Worm (Caenorhabditis elegans): ENCODE measurements around the gene arrd-22.
"Not testable (repeated sequence)": the region's sequence is repeated elsewhere in the genome, so short reads cannot be mapped to it uniquely, and the experiment has no call there.

arrd-22 gene

DNA sequence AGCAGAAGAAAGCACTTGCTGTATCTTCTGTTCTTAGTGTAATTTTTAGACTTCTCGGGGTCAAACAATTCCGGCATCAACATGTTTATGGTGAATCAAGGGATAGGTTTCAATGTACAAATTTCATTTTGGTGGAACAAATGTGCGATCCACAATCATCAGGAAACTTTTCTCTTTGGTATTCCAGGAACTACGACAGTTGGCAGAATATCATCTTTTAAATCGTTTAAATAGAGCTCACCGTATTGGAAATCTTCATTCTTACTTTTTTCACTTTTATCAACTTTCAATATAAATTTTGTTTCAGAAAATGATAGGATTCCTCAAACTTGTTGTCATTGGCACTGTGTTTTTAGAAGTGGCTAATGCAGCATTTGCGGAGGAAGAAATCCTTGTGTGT, 13.6 kb upstream of the arrd-22 start, which contains the start of gene T20D4.12:
Gene T20D4.12 (plus strand): TSS at position 301 of the 400 bp plus-strand sequence.
- not testable (repeated sequence) for TF ChIP-seq ahr-1, rnt-1, ceh-24 (tag; optimal IDR thresholded peaks at IDR 0.05)

DNA sequence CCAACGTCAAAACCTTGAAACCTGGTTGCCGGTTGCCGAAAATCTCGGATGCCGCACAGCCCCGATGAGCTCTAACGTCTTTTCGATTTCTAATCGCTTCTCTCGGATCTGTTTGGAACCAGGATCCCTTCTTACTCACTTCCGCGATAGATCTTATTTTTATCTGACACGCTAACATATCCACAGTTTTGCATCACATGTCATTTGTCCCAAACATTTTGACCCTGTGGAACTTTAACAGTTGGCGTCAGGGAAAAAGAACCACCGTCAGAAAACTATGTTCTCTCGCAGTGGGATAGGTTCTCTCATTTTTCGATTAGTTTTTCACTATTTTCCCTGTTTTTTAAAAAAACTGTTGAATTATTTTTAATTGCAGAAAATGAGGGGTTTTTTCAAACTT, 12.0 kb upstream of the arrd-22 start, which contains the start of gene T20D4.11:
Gene T20D4.11 (plus strand): TSS at position 377 of the 400 bp plus-strand sequence.
- TF ChIP-seq nhr-232 (tag; optimal IDR thresholded peaks at IDR 0.05) (no peak), hlh-6 (tag; optimal IDR thresholded peaks at IDR 0.05) (no peak), hlh-8 (tag; optimal IDR thresholded peaks at IDR 0.05) (no peak), ceh-2 (tag; optimal IDR thresholded peaks at IDR 0.05) (no peak), pha-4 (tag; optimal IDR thresholded peaks at IDR 0.05) (no peak), unc-86 (tag; optimal IDR thresholded peaks at IDR 0.05) (no peak), syd-9 (tag; optimal IDR thresholded peaks at IDR 0.05) (no peak), fkh-6 (tag; optimal IDR thresholded peaks at IDR 0.05) (no peak), nhr-11 (tag; optimal IDR thresholded peaks at IDR 0.05) (no peak), K09A11.1 (tag; optimal IDR thresholded peaks at IDR 0.05; ENCODE audit: insufficient read depth) (no peak), eyg-1 (tag; optimal IDR thresholded peaks at IDR 0.05) (no peak), F13H6.1 (tag; optimal IDR thresholded peaks at IDR 0.05) (no peak)

DNA sequence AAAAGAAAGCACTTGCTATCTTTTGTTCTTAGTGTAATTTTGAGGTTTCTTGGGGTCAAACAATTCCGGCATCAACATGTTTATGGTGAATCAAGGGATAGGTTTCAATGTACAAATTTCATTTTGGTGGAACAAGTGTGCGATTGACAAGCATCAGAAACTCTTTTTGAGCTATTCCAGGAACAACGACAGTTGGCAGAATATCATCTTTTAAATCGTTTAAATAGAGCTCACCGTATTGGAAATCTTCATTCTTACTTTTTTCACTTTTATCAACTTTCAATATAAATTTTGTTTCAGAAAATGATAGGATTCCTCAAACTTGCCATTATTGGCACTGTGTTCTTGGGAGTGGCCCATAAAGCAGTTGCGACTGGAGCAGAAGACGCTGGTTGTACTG, 10.4 kb upstream of the arrd-22 start, which contains the start of gene T20D4.10:
Gene T20D4.10 (plus strand): TSS at position 301 of the 400 bp plus-strand sequence.
- TF ChIP-seq Y22D7AL.16 (tag; optimal IDR thresholded peaks at IDR 0.05); dmd-4 (tag; optimal IDR thresholded peaks at IDR 0.05; ENCODE audit: borderline replicate concordance); K02D7.2 (tag; optimal IDR thresholded peaks at IDR 0.05): not testable (repeated sequence)

ce11 chrV:3408602-3409001, 1.7 kb upstream of the arrd-22 start, which contains the start of gene T20D4.7:
TSS of gene T20D4.7 (plus strand) at chrV:3408902.
- TF ChIP-seq C08G9.2 (tag; optimal IDR thresholded peaks at IDR 0.05) (no peak), hlh-30 (tag; optimal IDR thresholded peaks at IDR 0.05; ENCODE audit: insufficient read depth) (no peak), Y22D7AL.16 (tag; optimal IDR thresholded peaks at IDR 0.05) (no peak)

ce11 chrV:3409498-3409897, 822 bp upstream of the arrd-22 start:
- TF ChIP-seq ref-2 (tag; optimal IDR thresholded peaks at IDR 0.05) = no peak
- no peak for TF ChIP-seq ceh-48 (tag; optimal IDR thresholded peaks at IDR 0.05)
- TF ChIP-seq syd-9 (tag; optimal IDR thresholded peaks at IDR 0.05) = no peak
- no peak for TF ChIP-seq tbx-7 (tag; optimal IDR thresholded peaks at IDR 0.05)
- TF ChIP-seq unc-86 (tag; optimal IDR thresholded peaks at IDR 0.05) = no peak
- no peak for TF ChIP-seq mec-3 (tag; optimal IDR thresholded peaks at IDR 0.05; ENCODE audit: borderline replicate concordance)
- TF ChIP-seq ztf-16 (tag; optimal IDR thresholded peaks at IDR 0.05) = no peak
- TF ChIP-seq lim-6 (tag; optimal IDR thresholded peaks at IDR 0.05) = no peak
- no peak for TF ChIP-seq pax-1 (tag; optimal IDR thresholded peaks at IDR 0.05)

DNA sequence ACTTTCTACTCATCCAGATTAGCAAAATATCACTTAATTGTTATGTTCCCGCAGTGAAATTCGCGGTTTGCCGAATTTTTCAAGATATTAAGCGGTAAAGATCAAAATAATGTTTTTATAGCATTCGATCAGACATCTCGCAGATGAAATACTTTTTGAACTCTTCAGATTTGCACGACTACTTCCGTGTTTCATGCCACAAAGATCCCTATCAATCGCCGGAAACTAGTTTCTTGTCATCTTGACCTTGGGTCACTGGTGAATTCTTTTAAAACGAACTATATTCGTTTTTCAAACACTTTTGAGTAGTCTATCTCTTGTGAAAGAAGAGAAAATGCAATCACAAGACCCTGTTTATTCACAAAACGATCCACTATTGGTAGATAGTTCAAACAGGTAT, 2.7 kb downstream of the arrd-22 start, which contains the start of gene txt-11:
Gene txt-11 (plus strand): TSS at position 301 of the 400 bp plus-strand sequence.
- no peak for TF ChIP-seq pqm-1 (tag; optimal IDR thresholded peaks at IDR 0.05)

DNA sequence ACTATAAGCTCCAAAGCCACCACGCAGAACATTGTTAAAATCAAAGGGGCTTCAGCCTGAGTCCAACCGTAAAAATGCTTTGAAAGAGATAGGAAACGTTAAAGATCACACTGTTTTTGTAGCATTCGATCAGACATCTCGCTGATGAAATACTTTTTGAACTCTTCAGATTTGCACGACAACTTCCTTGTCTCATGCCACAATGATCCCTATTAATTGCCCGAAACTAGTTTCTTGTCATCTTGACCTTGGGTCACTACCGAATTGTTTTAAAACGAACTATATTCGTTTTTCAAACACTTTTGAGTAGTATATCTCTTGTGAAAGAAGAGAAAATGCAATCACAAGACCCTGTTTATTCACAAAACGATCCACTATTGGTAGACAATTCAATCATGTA, 7.6 kb downstream of the arrd-22 start, which contains the start of gene T20D4.3:
Gene T20D4.3 (plus strand): TSS at position 301 of the 400 bp plus-strand sequence.
- TF ChIP-seq ceh-30 (tag; optimal IDR thresholded peaks at IDR 0.05) (no peak), hlh-6 (tag; optimal IDR thresholded peaks at IDR 0.05) (no peak), gmeb-2 (tag; optimal IDR thresholded peaks at IDR 0.05) (no peak), ama-1 (optimal IDR thresholded peaks at IDR 0.05) (no peak), C38D4.7 (GFP tag; optimal IDR thresholded peaks at IDR 0.05) (no peak), hlh-8 (tag; optimal IDR thresholded peaks at IDR 0.05) (no peak), ceh-14 (tag; optimal IDR thresholded peaks at IDR 0.05) (no peak), tbx-2 (tag; optimal IDR thresholded peaks at IDR 0.05) (no peak), odd-2 (tag; optimal IDR thresholded peaks at IDR 0.05) (no peak)

Measured in whole organism, late embryonic.